Fruit fly (Drosophila melanogaster): Measurements from ENCODE around the gene CG5087.

DNA sequence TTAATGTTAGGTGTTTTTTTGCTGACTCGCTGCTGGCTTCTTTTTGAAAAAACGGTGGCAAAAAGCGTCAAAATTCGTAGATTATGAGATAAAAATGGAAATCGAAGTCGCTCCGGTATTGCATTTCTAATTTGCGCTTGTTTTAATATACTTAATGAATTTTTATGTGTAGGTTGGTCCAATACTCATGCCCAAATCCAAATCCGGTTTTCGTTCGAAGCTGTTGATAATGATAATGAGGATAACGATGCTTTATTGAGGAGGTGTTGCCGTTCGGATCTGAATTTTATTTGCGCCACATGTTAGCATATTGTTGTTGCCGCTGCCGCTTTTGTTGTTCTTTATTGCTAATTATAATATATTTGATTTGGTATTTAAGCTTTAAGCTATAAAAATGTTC lies 48.3 kb downstream of the CG5087 start:
- no peak for TF ChIP-seq CG8478 (optimal IDR thresholded peaks at IDR 0.05)
- TF ChIP-seq EcR (GFP tag; optimal IDR thresholded peaks at IDR 0.05) = no peak
- TF ChIP-seq usp (GFP tag; optimal IDR thresholded peaks at IDR 0.05) = no peak

Data from whole organism.